Fruit fly (Drosophila melanogaster) whole organism, pupa: ENCODE results near the gene Mvl.
A peak's percentile ranks its signal among the peaks of the same experiment; 100 is the strongest.

ENCODE experiments used
- CG10348 ChIP-seq: fragments of 200-800 bp; sonication (Bioruptor generic); IDR thresholded peaks from 2 replicates; pipeline ENCODE4 v1.3.6; 2022; ENCODE audit warnings: missing biosample characterization, missing genetic modification characterization
- CG12605 ChIP-seq: fragments of 200-800 bp; sonication (Bioruptor generic); IDR thresholded peaks from 2 replicates; pipeline ENCODE4 v1.3.6; 2022; ENCODE audit warnings: missing biosample characterization, missing genetic modification characterization
- CG13204 ChIP-seq: fragments of 200-800 bp; sonication (Bioruptor generic); optimal IDR thresholded peaks from 2 replicates; lab custom pipeline; 2018; ENCODE audit warnings: missing biosample characterization, mild to moderate bottlenecking, missing genetic modification characterization, moderate library complexity
- CG14655 ChIP-seq: fragments of 200-800 bp; sonication (Bioruptor generic); optimal IDR thresholded peaks from 3 replicates; lab custom pipeline; 2017; ENCODE audit warnings: mild to moderate bottlenecking, missing biosample characterization, missing genetic modification reagents, missing genetic modification characterization
- CG15710 ChIP-seq: fragments of 200-800 bp; sonication (Bioruptor generic); optimal IDR thresholded peaks from 2 replicates; lab custom pipeline; 2018; ENCODE audit warnings: missing biosample characterization, mild to moderate bottlenecking, missing genetic modification characterization, moderate library complexity
- CG17806 ChIP-seq: fragments of 200-800 bp; sonication (Bioruptor generic); optimal IDR thresholded peaks from 2 replicates; lab custom pipeline; 2018; ENCODE audit warnings: missing biosample characterization, mild to moderate bottlenecking, missing genetic modification characterization, moderate library complexity
- CG32121 ChIP-seq: fragments of 200-800 bp; sonication (Bioruptor generic); IDR thresholded peaks from 2 replicates; pipeline ENCODE4 v1.3.6; 2022; ENCODE audit warnings: missing biosample characterization, missing genetic modification characterization
- CG34367 ChIP-seq: fragments of 200-800 bp; sonication (Bioruptor generic); optimal IDR thresholded peaks from 2 replicates; lab custom pipeline; 2018; ENCODE audit warnings: missing biosample characterization, mild to moderate bottlenecking, missing genetic modification characterization
- CG4496 ChIP-seq: fragments of 200-800 bp; sonication (Bioruptor generic); IDR thresholded peaks from 3 replicates; pipeline ENCODE4 v1.3.6; 2022; ENCODE audit warnings: missing biosample characterization, missing genetic modification characterization
- CG8159 ChIP-seq: fragments of 200-800 bp; sonication (Bioruptor generic); optimal IDR thresholded peaks from 3 replicates; lab custom pipeline; 2018; ENCODE audit warnings: missing biosample characterization, mild to moderate bottlenecking, missing genetic modification characterization, moderate library complexity
- CG8301 ChIP-seq: fragments of 200-800 bp; sonication (Bioruptor generic); optimal IDR thresholded peaks from 2 replicates; lab custom pipeline; 2018; ENCODE audit warnings: missing biosample characterization, mild to moderate bottlenecking, missing genetic modification characterization
- CG9948 ChIP-seq: fragments of 200-800 bp; sonication (Bioruptor generic); optimal IDR thresholded peaks from 2 replicates; lab custom pipeline; 2018; ENCODE audit warnings: missing biosample characterization, mild to moderate bottlenecking, missing genetic modification characterization, moderate library complexity
- D1 ChIP-seq: fragments of 200-800 bp; sonication (Bioruptor generic); optimal IDR thresholded peaks from 2 replicates; lab custom pipeline; 2018; ENCODE audit warnings: missing biosample characterization, mild to moderate bottlenecking, missing genetic modification characterization, moderate library complexity
- EcR ChIP-seq: fragments of 200-800 bp; sonication (Bioruptor generic); optimal IDR thresholded peaks from 3 replicates; lab custom pipeline; 2019; ENCODE audit warnings: missing biosample characterization, missing genetic modification characterization, mild to moderate bottlenecking, moderate library complexity, missing genetic modification reagents
- Ets98B ChIP-seq: fragments of 200-800 bp; sonication (Bioruptor generic); IDR thresholded peaks from 2 replicates; pipeline ENCODE4 v1.3.6; 2022; ENCODE audit warnings: missing biosample characterization, missing genetic modification characterization
- Pif1A ChIP-seq: fragments of 200-800 bp; sonication (Bioruptor generic); optimal IDR thresholded peaks from 3 replicates; lab custom pipeline; 2016; ENCODE audit warnings: missing biosample characterization, missing genetic modification characterization
- Pif1B ChIP-seq: fragments of 200-800 bp; sonication (Bioruptor generic); optimal IDR thresholded peaks from 3 replicates; lab custom pipeline; 2016; ENCODE audit warnings: missing biosample characterization, missing genetic modification characterization
- Snoo ChIP-seq: fragments of 200-800 bp; sonication (Bioruptor generic); optimal IDR thresholded peaks from 3 replicates; lab custom pipeline; 2017; ENCODE audit warnings: missing biosample characterization, mild to moderate bottlenecking, missing genetic modification characterization, inconsistent platforms
- fd96Ca ChIP-seq: fragments of 200-800 bp; sonication (Bioruptor generic); IDR thresholded peaks from 3 replicates; pipeline ENCODE4 v1.3.6; 2022; ENCODE audit warnings: missing biosample characterization, missing genetic modification characterization
- gl ChIP-seq: fragments of 200-800 bp; sonication (Bioruptor generic); optimal IDR thresholded peaks from 2 replicates; lab custom pipeline; 2018; ENCODE audit warnings: missing biosample characterization, mild to moderate bottlenecking, missing genetic modification characterization
- rn ChIP-seq: fragments of 200-800 bp; sonication (Bioruptor generic); IDR thresholded peaks from 2 replicates; pipeline ENCODE4 v1.3.6; 2022; ENCODE audit warnings: missing biosample characterization, missing genetic modification characterization

The Mvl gene

dm6 chr3R:21060430-21061245 lies at the start of gene Mvl:
Mvl (minus strand) TSS chr3R:21060800.
- TF ChIP-seq CG9948 (tag; lab: Kevin White, UChicago), result no peak
- TF ChIP-seq gl, result no peak
- TF ChIP-seq Ets98B, result peak; percentile 41; the same call in 1 of the 2 replicates
- TF ChIP-seq CG12605 (GFP tag; lab: Robert Waterston, UW), result 0 out of 2 replicates have a peak, but pooled peaks have one; percentile 12
- TF ChIP-seq EcR, result peak; percentile 86
- peak; percentile 55; the same call in 2 of the 3 replicates for TF ChIP-seq CG4496 (GFP tag; lab: Robert Waterston, UW)

- no peak for TF ChIP-seq Snoo (tag; lab: Kevin White, UChicago)
- TF ChIP-seq fd96Ca, result no peak
- no peak for TF ChIP-seq CG12605 (GFP tag; lab: Robert Waterston, UW)
- no peak for TF ChIP-seq CG14655 (GFP tag; lab: Kevin White, UChicago)
- TF ChIP-seq, all 21 proteins: peak for 0
Measured at dm6 chr3R:21109712-21110111, 49.1 kb upstream of the Mvl start.

- peak; percentile 30 for TF ChIP-seq CG9948 (tag; lab: Kevin White, UChicago)
- TF ChIP-seq CG15710 (tag; lab: Kevin White, UChicago), result peak; percentile 47
- TF ChIP-seq CG13204 (GFP tag; lab: Kevin White, UChicago), result no peak
- TF ChIP-seq Ets98B, result peak; percentile 58
- peak; percentile 27 for TF ChIP-seq CG34367 (tag; lab: Kevin White, UChicago)
- peak; percentile 52 for TF ChIP-seq CG32121 (GFP tag; lab: Robert Waterston, UW)
- TF ChIP-seq CG8159 (tag; lab: Kevin White, UChicago), result no peak
- no peak for TF ChIP-seq CG10348 (GFP tag; lab: Robert Waterston, UW)
- TF ChIP-seq CG12605 (GFP tag; lab: Robert Waterston, UW), result peak; percentile 27; the same call in 1 of the 2 replicates
- TF ChIP-seq CG17806 (tag; lab: Kevin White, UChicago), result peak; percentile 6
- no peak for TF ChIP-seq D1 (tag; lab: Kevin White, UChicago)
- TF ChIP-seq Pif1A (GFP tag; lab: Kevin White, UChicago), result no peak
- no peak for TF ChIP-seq EcR
- TF ChIP-seq CG4496 (GFP tag; lab: Robert Waterston, UW), result peak; percentile 63; the same call in 1 of the 3 replicates
- TF ChIP-seq fd96Ca, result peak; percentile 66
- no peak for TF ChIP-seq CG8301
- no peak for TF ChIP-seq CG14655 (GFP tag; lab: Kevin White, UChicago)
- TF ChIP-seq Pif1B, result no peak
- TF ChIP-seq gl, result no peak
- no peak for TF ChIP-seq rn (GFP tag; lab: Robert Waterston, UW)
- TF ChIP-seq Snoo (tag; lab: Kevin White, UChicago), result no peak
- TF ChIP-seq, all 21 proteins: peak for 9
Measured at dm6 chr3R:21107907-21108591, 47.4 kb upstream of the Mvl start, which contains the start of the genes Sec15 and rtet. Sec15 (minus strand) TSS chr3R:21107972. rtet (plus strand) TSS chr3R:21108446.

- TF ChIP-seq CG9948 (tag; lab: Kevin White, UChicago) (no peak), CG10348 (GFP tag; lab: Robert Waterston, UW) (no peak), Snoo (tag; lab: Kevin White, UChicago) (no peak), CG12605 (GFP tag; lab: Robert Waterston, UW) (no peak), CG8301 (no peak), rn (GFP tag; lab: Robert Waterston, UW) (no peak), CG17806 (tag; lab: Kevin White, UChicago) (no peak)
Measured at dm6 chr3R:21102477-21102876, 41.9 kb upstream of the Mvl start.

dm6 chr3R:21101453-21102214 lies 41.0 kb upstream of the Mvl start, which contains the start of the genes CG7044 and Tbc1d22:
CG7044 (minus strand) TSS chr3R:21101718.
Tbc1d22 (plus strand) TSS chr3R:21102199.
- peak; percentile 43 for TF ChIP-seq CG15710 (tag; lab: Kevin White, UChicago)
- peak; percentile 26 for TF ChIP-seq CG9948 (tag; lab: Kevin White, UChicago)
- TF ChIP-seq Snoo (tag; lab: Kevin White, UChicago), result peak; percentile 21
- TF ChIP-seq CG4496 (GFP tag; lab: Robert Waterston, UW), result 0 out of 3 replicates have a peak, but pooled peaks have one; percentile 12
- TF ChIP-seq Ets98B, result no peak
- peak; percentile 31 for TF ChIP-seq CG34367 (tag; lab: Kevin White, UChicago)
